Worm (Caenorhabditis elegans) whole organism, L1 larva: ENCODE measurements around the gene ent-1.

Experiments
- ama-1 ChIP-seq: fragments of 150-350 bp; optimal IDR thresholded peaks from 2 replicates; lab custom pipeline; 2014
- fkh-10 ChIP-seq: sonication (generic microtip); optimal IDR thresholded peaks from 2 replicates; lab custom pipeline; 2017; ENCODE audit warnings: missing biosample characterization, missing genetic modification reagents, missing genetic modification characterization
- nhr-71 ChIP-seq: sonication (generic microtip); optimal IDR thresholded peaks from 2 replicates; lab custom pipeline; 2016; ENCODE audit warnings: mild to moderate bottlenecking, missing genetic modification characterization, moderate library complexity, missing compliant biosample characterization
- tbx-2 ChIP-seq: sonication (generic microtip); optimal IDR thresholded peaks from 2 replicates; lab custom pipeline; 2016; ENCODE audit warnings: missing genetic modification characterization, missing compliant biosample characterization

DNA sequence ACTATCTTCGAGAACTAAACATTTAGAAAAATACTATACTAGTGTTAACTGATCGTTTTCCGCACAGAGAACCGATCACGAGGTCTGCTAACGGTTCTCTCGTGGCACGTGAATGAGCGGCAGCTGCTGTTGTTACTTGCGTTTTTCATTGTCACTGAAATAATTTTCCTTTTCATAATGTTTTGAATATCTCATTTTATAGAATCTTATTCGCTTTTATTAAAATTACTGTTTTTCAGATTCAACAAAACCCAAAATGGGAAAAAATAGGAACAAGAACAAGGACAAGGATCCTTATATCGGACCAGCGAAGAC, 18.9 kb downstream of the ent-1 start, which contains the start of gene F58B3.6:
- TF ChIP-seq tbx-2 (tag; lab: Kevin White, UChicago) (peak; percentile 16), fkh-10 (GFP tag; lab: Kevin White, UChicago) (no peak), nhr-71 (peak; percentile 77), ama-1 (lab: Kevin White, UChicago) (no peak)
